Worm (Caenorhabditis elegans) whole organism, late embryonic: Measurements from ENCODE around the gene F31A3.3.
A peak's percentile ranks its signal among the peaks of the same experiment; 100 is the strongest.

Experiments
- C08G9.2 ChIP-seq: sonication (generic microtip); optimal IDR thresholded peaks from 2 replicates; lab custom pipeline; 2016; ENCODE audit warnings: mild to moderate bottlenecking, missing genetic modification characterization, moderate library complexity, missing compliant biosample characterization
- K09A11.1 ChIP-seq: sonication (generic microtip); optimal IDR thresholded peaks from 2 replicates; lab custom pipeline; 2017; ENCODE audit warnings: antibody characterized with exemption, mild to moderate bottlenecking, missing genetic modification characterization, missing compliant biosample characterization; ENCODE audit not compliant: insufficient read depth
- T23F11.4 ChIP-seq: fragments of 200-800 bp; sonication (Bioruptor generic); optimal IDR thresholded peaks from 2 replicates; lab custom pipeline; 2018; ENCODE audit warnings: mild to moderate bottlenecking, missing genetic modification characterization, missing compliant biosample characterization
- Y22D7AL.16 ChIP-seq: sonication (generic microtip); optimal IDR thresholded peaks from 2 replicates; lab custom pipeline; 2016; ENCODE audit warnings: missing genetic modification characterization, missing compliant biosample characterization
- ahr-1 ChIP-seq: sonication (generic microtip); optimal IDR thresholded peaks from 2 replicates; lab custom pipeline; 2016; ENCODE audit warnings: missing genetic modification characterization, missing compliant biosample characterization
- ama-1 ChIP-seq: fragments of 150-350 bp; optimal IDR thresholded peaks from 2 replicates; lab custom pipeline; 2014
- ceh-14 ChIP-seq: sonication (generic microtip); optimal IDR thresholded peaks from 2 replicates; lab custom pipeline; 2016; ENCODE audit warnings: missing genotype, missing genetic modification characterization, missing compliant biosample characterization
- ceh-18 ChIP-seq: sonication (generic microtip); optimal IDR thresholded peaks from 2 replicates; lab custom pipeline; 2016; ENCODE audit warnings: missing genetic modification characterization, missing compliant biosample characterization
- ceh-19 ChIP-seq: fragments of 200-800 bp; sonication (Bioruptor generic); optimal IDR thresholded peaks from 2 replicates; lab custom pipeline; 2018; ENCODE audit warnings: mild to moderate bottlenecking, missing genetic modification characterization, missing compliant biosample characterization
- ceh-2 ChIP-seq: sonication (generic microtip); optimal IDR thresholded peaks from 2 replicates; lab custom pipeline; 2016; ENCODE audit warnings: missing genotype, missing genetic modification characterization, missing compliant biosample characterization
- ceh-22 ChIP-seq: sonication (generic microtip); optimal IDR thresholded peaks from 2 replicates; lab custom pipeline; 2017; ENCODE audit warnings: missing biosample characterization, missing genetic modification characterization
- ceh-30 ChIP-seq: fragments of 150-350 bp; optimal IDR thresholded peaks from 2 replicates; lab custom pipeline; 2014; ENCODE audit warnings: missing biosample characterization, missing genetic modification characterization
- ceh-31 ChIP-seq: sonication (generic microtip); optimal IDR thresholded peaks from 2 replicates; lab custom pipeline; 2016; ENCODE audit warnings: missing genetic modification characterization, missing compliant biosample characterization
- ceh-45 ChIP-seq: fragments of 200-800 bp; sonication (Bioruptor generic); IDR thresholded peaks from 2 replicates; pipeline ENCODE4 v1.3.6; 2022; ENCODE audit warnings: missing genetic modification reagents, missing genetic modification characterization, missing compliant biosample characterization
- ceh-48 ChIP-seq: sonication (generic microtip); optimal IDR thresholded peaks from 2 replicates; lab custom pipeline; 2016; ENCODE audit warnings: missing genetic modification characterization, inconsistent platforms, missing compliant biosample characterization
- ceh-6 ChIP-seq: fragments of 200-800 bp; sonication (Bioruptor generic); optimal IDR thresholded peaks from 2 replicates; lab custom pipeline; 2018; ENCODE audit warnings: mild to moderate bottlenecking, missing genetic modification characterization, missing compliant biosample characterization
- ceh-9 ChIP-seq: sonication (generic microtip); optimal IDR thresholded peaks from 2 replicates; lab custom pipeline; 2016; ENCODE audit warnings: mild to moderate bottlenecking, missing genetic modification characterization, inconsistent platforms, missing compliant biosample characterization
- dve-1 ChIP-seq: sonication (generic microtip); optimal IDR thresholded peaks from 2 replicates; lab custom pipeline; 2017; ENCODE audit warnings: antibody characterized with exemption, mild to moderate bottlenecking, missing genetic modification characterization, missing compliant biosample characterization
- elt-2 ChIP-seq: sonication (generic microtip); optimal IDR thresholded peaks from 2 replicates; lab custom pipeline; 2016; ENCODE audit warnings: missing genetic modification reagents, missing genetic modification characterization, missing compliant biosample characterization
- elt-4 ChIP-seq: sonication (generic microtip); optimal IDR thresholded peaks from 2 replicates; lab custom pipeline; 2016; ENCODE audit warnings: missing genetic modification characterization, missing compliant biosample characterization
- ets-4 ChIP-seq: sonication (generic microtip); optimal IDR thresholded peaks from 2 replicates; lab custom pipeline; 2016; ENCODE audit warnings: missing genetic modification characterization, missing compliant biosample characterization
- fax-1 ChIP-seq: sonication (generic microtip); optimal IDR thresholded peaks from 2 replicates; lab custom pipeline; 2016; ENCODE audit warnings: missing genotype, missing genetic modification characterization, missing compliant biosample characterization
- fkh-10 ChIP-seq: fragments of 150-350 bp; optimal IDR thresholded peaks from 2 replicates; lab custom pipeline; 2014; ENCODE audit warnings: missing biosample characterization, missing genetic modification reagents, missing genetic modification characterization
- fkh-6 ChIP-seq: sonication (generic microtip); optimal IDR thresholded peaks from 2 replicates; lab custom pipeline; 2016; ENCODE audit warnings: missing genetic modification characterization, missing compliant biosample characterization
- gmeb-2 ChIP-seq: sonication (generic microtip); optimal IDR thresholded peaks from 2 replicates; lab custom pipeline; 2016; ENCODE audit warnings: missing genetic modification characterization, inconsistent platforms, missing compliant biosample characterization
- hlh-13 ChIP-seq: fragments of 200-800 bp; sonication (Bioruptor generic); optimal IDR thresholded peaks from 2 replicates; lab custom pipeline; 2018; ENCODE audit warnings: mild to moderate bottlenecking, missing genetic modification characterization, missing compliant biosample characterization
- hlh-8 ChIP-seq: sonication (generic microtip); optimal IDR thresholded peaks from 2 replicates; lab custom pipeline; 2016; ENCODE audit warnings: missing genotype, missing genetic modification characterization, missing compliant biosample characterization
- lim-6 ChIP-seq: sonication (generic microtip); optimal IDR thresholded peaks from 2 replicates; lab custom pipeline; 2016; ENCODE audit warnings: missing genetic modification characterization, missing compliant biosample characterization
- lin-11 ChIP-seq: fragments of 200-800 bp; sonication (Bioruptor generic); optimal IDR thresholded peaks from 2 replicates; lab custom pipeline; 2018; ENCODE audit warnings: mild to moderate bottlenecking, missing genetic modification characterization, missing compliant biosample characterization
- mec-3 ChIP-seq: sonication (generic microtip); optimal IDR thresholded peaks from 2 replicates; lab custom pipeline; 2016; ENCODE audit warnings: borderline replicate concordance, missing genetic modification characterization, missing compliant biosample characterization
- nhr-11 ChIP-seq: fragments of 150-350 bp; optimal IDR thresholded peaks from 2 replicates; lab custom pipeline; 2014; ENCODE audit warnings: missing biosample characterization, missing genetic modification characterization
- odd-2 ChIP-seq: sonication (generic microtip); optimal IDR thresholded peaks from 2 replicates; lab custom pipeline; 2017; ENCODE audit warnings: antibody characterized with exemption, mild to moderate bottlenecking, missing genetic modification characterization, missing compliant biosample characterization
- pag-3 ChIP-seq: sonication (generic microtip); optimal IDR thresholded peaks from 2 replicates; lab custom pipeline; 2016; ENCODE audit warnings: missing compliant biosample characterization, missing genetic modification characterization, borderline replicate concordance
- pat-9 ChIP-seq: fragments of 200-800 bp; sonication (Bioruptor generic); optimal IDR thresholded peaks from 2 replicates; lab custom pipeline; 2018; ENCODE audit warnings: mild to moderate bottlenecking, missing genetic modification characterization, moderate library complexity, missing compliant biosample characterization
- pha-4 ChIP-seq: fragments of 150-350 bp; optimal IDR thresholded peaks from 2 replicates; lab custom pipeline; 2018; ENCODE audit warnings: missing biosample characterization, missing genetic modification reagents, missing genetic modification characterization
- pros-1 ChIP-seq: fragments of 150-350 bp; optimal IDR thresholded peaks from 2 replicates; lab custom pipeline; 2014; ENCODE audit warnings: missing biosample characterization, missing genetic modification reagents, missing genetic modification characterization
- ref-2 ChIP-seq: sonication (generic microtip); optimal IDR thresholded peaks from 2 replicates; lab custom pipeline; 2016; ENCODE audit warnings: missing genetic modification characterization, missing compliant biosample characterization
- sox-2 ChIP-seq: fragments of 200-800 bp; sonication (Bioruptor generic); IDR thresholded peaks from 2 replicates; pipeline ENCODE4 v1.3.6; 2022; ENCODE audit warnings: missing genetic modification reagents, missing genetic modification characterization, missing compliant biosample characterization
- sox-4 ChIP-seq: sonication (generic microtip); optimal IDR thresholded peaks from 2 replicates; lab custom pipeline; 2017; ENCODE audit warnings: mild to moderate bottlenecking, missing genetic modification characterization, inconsistent platforms, missing compliant biosample characterization
- syd-9 ChIP-seq: sonication (generic microtip); optimal IDR thresholded peaks from 2 replicates; lab custom pipeline; 2016; ENCODE audit warnings: mild to moderate bottlenecking, missing genetic modification characterization, moderate library complexity, missing compliant biosample characterization
- tbx-7 ChIP-seq: sonication (generic microtip); optimal IDR thresholded peaks from 2 replicates; lab custom pipeline; 2016; ENCODE audit warnings: missing genotype, missing genetic modification characterization, missing compliant biosample characterization
- ttx-3 ChIP-seq: sonication (generic microtip); optimal IDR thresholded peaks from 2 replicates; lab custom pipeline; 2016; ENCODE audit warnings: missing genetic modification reagents, missing genetic modification characterization, missing compliant biosample characterization
- unc-3 ChIP-seq, 2 experiments: fragments of 200-800 bp in 1 of 2; sonication (Bioruptor generic) in 1 of 2; sonication (generic microtip) in 1 of 2; conservative IDR thresholded peaks in 1 of 2; optimal IDR thresholded peaks in 1 of 2; 2 replicates each; pipeline versions ENCODE4 v1.3.6 to Lab custom; 2016 to 2022; ENCODE audit warnings: missing compliant biosample characterization in 2 of 2, missing genetic modification characterization in 2 of 2, missing genetic modification reagents in 1 of 2
- unc-42 ChIP-seq: sonication (generic microtip); optimal IDR thresholded peaks from 2 replicates; lab custom pipeline; 2016; ENCODE audit warnings: missing genotype, missing genetic modification characterization, missing compliant biosample characterization
- zip-5 ChIP-seq: sonication (generic microtip); optimal IDR thresholded peaks from 2 replicates; lab custom pipeline; 2016; ENCODE audit warnings: missing genetic modification characterization, missing compliant biosample characterization
- ztf-16 ChIP-seq: sonication (generic microtip); optimal IDR thresholded peaks from 2 replicates; lab custom pipeline; 2017; ENCODE audit warnings: missing genetic modification characterization, missing compliant biosample characterization

The F31A3.3 gene

DNA sequence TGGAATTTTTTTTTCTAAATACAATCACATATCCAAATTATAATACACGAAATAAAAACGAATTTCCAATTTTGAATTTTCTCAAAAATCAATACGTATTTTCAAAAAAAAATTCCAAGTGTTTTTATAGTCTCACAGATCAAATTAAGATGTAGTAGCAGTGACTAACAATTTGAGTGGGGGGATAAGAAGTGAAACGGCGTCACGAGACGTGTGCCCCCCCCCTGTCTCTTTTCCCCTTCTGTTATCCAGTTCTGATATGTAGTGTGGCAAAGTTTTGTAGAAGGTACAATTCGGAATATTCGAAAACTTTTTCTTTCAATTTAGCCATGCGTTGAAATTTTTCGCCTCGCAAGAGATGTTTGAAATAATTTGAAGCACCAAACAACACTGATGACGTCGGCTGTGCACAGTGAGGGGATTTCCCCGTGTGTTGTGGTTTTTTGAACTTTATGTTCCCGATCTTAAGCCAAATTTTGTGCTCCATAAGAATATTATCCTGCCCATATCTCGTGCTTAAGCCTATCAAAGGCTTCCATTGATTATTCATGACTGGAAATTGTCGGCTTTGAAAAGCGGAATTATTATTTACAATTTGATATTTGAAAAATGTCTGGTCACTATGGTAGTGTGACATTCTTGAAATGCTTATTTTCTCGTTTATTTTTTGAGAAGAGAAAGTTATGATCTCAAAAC is 18.5 kb downstream of the F31A3.3 start:
- no peak for TF ChIP-seq fkh-6
- no peak for TF ChIP-seq elt-4
- no peak for TF ChIP-seq ceh-31 (tag; lab: Kevin White, UChicago)
- TF ChIP-seq pag-3: no peak
- TF ChIP-seq ztf-16 (tag; lab: Kevin White, UChicago): no peak
- TF ChIP-seq ceh-18: no peak
- no peak for TF ChIP-seq syd-9 (tag; lab: Kevin White, UChicago)
- no peak for TF ChIP-seq unc-3 (GFP tag; conservative IDR thresholded peaks at IDR 0.05; lab: Robert Waterston, UW)
- no peak for TF ChIP-seq unc-3 (tag; optimal IDR thresholded peaks at IDR 0.05; lab: Kevin White, UChicago)
- TF ChIP-seq ceh-30 (tag; lab: Kevin White, UChicago): no peak
- no peak for TF ChIP-seq dve-1 (tag; lab: Kevin White, UChicago)
- TF ChIP-seq elt-2 (tag; lab: Kevin White, UChicago): no peak
- no peak for TF ChIP-seq C08G9.2
- TF ChIP-seq K09A11.1: no peak
- no peak for TF ChIP-seq pha-4
- no peak for TF ChIP-seq lim-6 (tag; lab: Kevin White, UChicago)
- no peak for TF ChIP-seq ama-1 (lab: Kevin White, UChicago)
- no peak for TF ChIP-seq ceh-22 (tag; lab: Kevin White, UChicago)

DNA sequence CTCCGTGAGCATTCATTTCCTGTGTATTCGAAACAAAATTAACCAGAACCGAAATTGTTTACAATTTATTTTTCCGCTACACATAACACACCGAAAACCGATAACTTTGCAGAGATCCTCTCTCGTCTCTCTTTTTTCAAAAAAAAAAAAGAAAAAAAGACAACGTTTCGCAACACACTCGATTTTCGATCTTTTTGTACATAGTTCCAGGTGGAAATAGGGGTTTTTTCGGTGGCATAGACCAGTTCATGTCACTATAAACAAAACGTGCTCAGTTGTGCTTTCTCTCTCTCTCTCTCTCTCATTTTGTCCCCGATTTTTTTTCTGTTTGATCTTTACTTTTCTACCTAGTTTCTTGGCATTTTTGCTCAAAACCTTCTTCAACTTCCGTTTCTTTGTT is 19.4 kb downstream of the F31A3.3 start:
- TF ChIP-seq ceh-30 (tag; lab: Kevin White, UChicago): no peak
- TF ChIP-seq fax-1 (tag; lab: Kevin White, UChicago): no peak
- TF ChIP-seq pat-9: no peak
- TF ChIP-seq ceh-48: no peak
- TF ChIP-seq nhr-11 (tag; lab: Kevin White, UChicago): no peak
- no peak for TF ChIP-seq sox-2 (GFP tag; lab: Robert Waterston, UW)
- TF ChIP-seq lim-6 (tag; lab: Kevin White, UChicago): no peak
- TF ChIP-seq ceh-31 (tag; lab: Kevin White, UChicago): peak; percentile 6

DNA sequence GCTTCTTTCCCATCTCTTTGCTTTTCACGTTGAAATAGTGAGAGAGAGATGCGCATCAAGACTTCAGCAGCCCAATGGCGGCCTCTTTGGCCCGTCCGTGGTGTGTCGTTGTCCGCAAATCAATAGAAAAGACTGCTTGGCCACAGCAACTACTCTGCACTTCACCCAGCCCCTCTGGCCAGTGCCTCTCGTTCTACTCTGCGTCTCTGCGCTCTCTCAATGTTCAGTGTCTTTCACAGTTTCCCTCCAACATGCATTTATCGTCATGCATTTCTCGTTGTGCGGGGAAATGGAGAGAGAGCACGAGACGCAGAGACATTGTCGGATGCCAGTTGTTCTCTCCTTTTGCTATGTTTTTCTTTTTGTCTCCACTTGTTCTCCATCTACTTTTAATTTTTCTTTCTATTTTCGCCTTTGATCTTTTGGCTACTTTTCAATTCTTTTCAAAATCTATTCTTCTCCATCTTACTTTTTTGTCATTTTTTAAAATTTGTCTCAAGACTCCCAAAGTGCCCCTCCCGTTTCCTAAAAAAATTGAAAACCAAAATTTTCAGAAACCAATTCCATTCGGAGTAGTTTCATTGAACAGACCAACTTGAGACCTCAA is 20.3 kb downstream of the F31A3.3 start, which contains the start of gene nhr-1:
TSS of gene nhr-1 (plus strand) at position 557 of the 607 bp plus-strand sequence.
- TF ChIP-seq ceh-19 (GFP tag; lab: Kevin White, UChicago) (no peak), Y22D7AL.16 (tag; lab: Kevin White, UChicago) (no peak), lin-11 (tag; lab: Kevin White, UChicago) (no peak), hlh-13 (no peak), ref-2 (peak; percentile 75), zip-5 (no peak), unc-3 (GFP tag; conservative IDR thresholded peaks at IDR 0.05; lab: Robert Waterston, UW) (no peak), unc-3 (tag; optimal IDR thresholded peaks at IDR 0.05; lab: Kevin White, UChicago) (no peak), tbx-7 (no peak), hlh-8 (tag; lab: Kevin White, UChicago) (peak; percentile 46), odd-2 (tag; lab: Kevin White, UChicago) (no peak), elt-4 (no peak), mec-3 (tag; lab: Kevin White, UChicago) (no peak), unc-42 (peak; percentile 65), ceh-14 (peak; percentile 81), C08G9.2 (peak; percentile 42), nhr-11 (tag; lab: Kevin White, UChicago) (no peak), ceh-30 (tag; lab: Kevin White, UChicago) (no peak), ceh-45 (GFP tag; lab: Robert Waterston, UW) (no peak), ttx-3 (tag; lab: Kevin White, UChicago) (no peak), ceh-2 (tag; lab: Kevin White, UChicago) (peak; percentile 58), sox-4 (no peak), ama-1 (lab: Kevin White, UChicago) (no peak), syd-9 (tag; lab: Kevin White, UChicago) (peak; percentile 75), dve-1 (tag; lab: Kevin White, UChicago) (peak; percentile 40), fkh-10 (GFP tag; lab: Kevin White, UChicago) (no peak), ceh-6 (GFP tag; lab: Kevin White, UChicago) (no peak), T23F11.4 (GFP tag; lab: Kevin White, UChicago) (no peak), gmeb-2 (tag; lab: Kevin White, UChicago) (no peak), pat-9 (no peak), pros-1 (peak; percentile 18), ets-4 (tag; lab: Kevin White, UChicago) (peak; percentile 6), ceh-9 (tag; lab: Kevin White, UChicago) (no peak), ahr-1 (tag; lab: Kevin White, UChicago) (no peak), ztf-16 (tag; lab: Kevin White, UChicago) (no peak)
